Worm (Caenorhabditis elegans) whole organism, young adult: ENCODE measurements around the gene F10E9.1.
A peak's percentile ranks its signal among the peaks of the same experiment; 100 is the strongest.

Experiments used
- B0261.1 ChIP-seq: sonication (generic microtip); optimal IDR thresholded peaks from 2 replicates; lab custom pipeline; 2016; ENCODE audit warnings: mild to moderate bottlenecking, missing genetic modification characterization, moderate library complexity, missing compliant biosample characterization
- B0336.3 ChIP-seq: fragments of 200-800 bp; sonication (Bioruptor generic); IDR thresholded peaks from 2 replicates; pipeline ENCODE4 v1.3.6; 2022; ENCODE audit warnings: missing genetic modification characterization, missing compliant biosample characterization
- F57C9.4 ChIP-seq: sonication (generic microtip); optimal IDR thresholded peaks from 2 replicates; lab custom pipeline; 2017; ENCODE audit warnings: mild to moderate bottlenecking, missing genetic modification characterization, missing compliant biosample characterization
- K12H6.12 ChIP-seq: fragments of 200-800 bp; sonication (Bioruptor generic); optimal IDR thresholded peaks from 2 replicates; lab custom pipeline; 2018; ENCODE audit warnings: mild to moderate bottlenecking, missing genetic modification characterization, missing compliant biosample characterization
- T26A5.8 ChIP-seq: sonication (generic microtip); optimal IDR thresholded peaks from 2 replicates; lab custom pipeline; 2016; ENCODE audit warnings: missing genetic modification characterization, missing compliant biosample characterization
- Y53F4B.3 ChIP-seq: fragments of 200-800 bp; sonication (Bioruptor generic); IDR thresholded peaks from 2 replicates; pipeline ENCODE4 v1.3.6; 2022; ENCODE audit warnings: missing genetic modification reagents, missing genetic modification characterization, missing compliant biosample characterization
- Y53G8AR.9 ChIP-seq: fragments of 200-800 bp; sonication (Bioruptor generic); conservative IDR thresholded peaks from 2 replicates; pipeline ENCODE4 v1.3.6; 2022; ENCODE audit warnings: missing genetic modification reagents, missing genetic modification characterization, missing compliant biosample characterization
- Y79H2A.3 ChIP-seq: fragments of 200-800 bp; sonication (Bioruptor generic); conservative IDR thresholded peaks from 2 replicates; pipeline ENCODE4 v1.3.6; 2022; ENCODE audit warnings: missing genetic modification reagents, missing genetic modification characterization, missing compliant biosample characterization
- akir-1 ChIP-seq: fragments of 200-800 bp; sonication (Bioruptor generic); optimal IDR thresholded peaks from 2 replicates; lab custom pipeline; 2018; ENCODE audit warnings: mild to moderate bottlenecking, missing genetic modification characterization, moderate library complexity, missing compliant biosample characterization
- aptf-3 ChIP-seq: fragments of 200-800 bp; sonication (Bioruptor generic); IDR thresholded peaks from 2 replicates; pipeline ENCODE4 v1.3.6; 2022; ENCODE audit warnings: missing genetic modification characterization, missing compliant biosample characterization
- atf-7 ChIP-seq: sonication (generic microtip); optimal IDR thresholded peaks from 2 replicates; lab custom pipeline; 2017; ENCODE audit warnings: mild to moderate bottlenecking, missing genetic modification characterization, missing compliant biosample characterization
- athp-1 ChIP-seq: sonication (generic microtip); optimal IDR thresholded peaks from 2 replicates; lab custom pipeline; 2017; ENCODE audit warnings: mild to moderate bottlenecking, missing genetic modification characterization, missing compliant biosample characterization
- attf-3 ChIP-seq: fragments of 200-800 bp; sonication (Bioruptor generic); conservative IDR thresholded peaks from 2 replicates; pipeline ENCODE4 v1.3.6; 2022; ENCODE audit warnings: missing genetic modification reagents, missing genetic modification characterization, missing compliant biosample characterization
- attf-5 ChIP-seq: fragments of 200-800 bp; sonication (Bioruptor generic); optimal IDR thresholded peaks from 2 replicates; lab custom pipeline; 2018; ENCODE audit warnings: mild to moderate bottlenecking, missing genetic modification characterization, missing compliant biosample characterization
- bed-2 ChIP-seq: fragments of 200-800 bp; sonication (Bioruptor generic); IDR thresholded peaks from 2 replicates; pipeline ENCODE4 v1.3.6; 2022; ENCODE audit warnings: missing genetic modification reagents, missing genetic modification characterization, missing compliant biosample characterization
- ccch-3 ChIP-seq: fragments of 200-800 bp; sonication (Bioruptor generic); optimal IDR thresholded peaks from 2 replicates; lab custom pipeline; 2018; ENCODE audit warnings: mild to moderate bottlenecking, missing genetic modification characterization, missing compliant biosample characterization
- cebp-1 ChIP-seq, 2 experiments: fragments of 200-800 bp in 1 of 2; sonication (Bioruptor generic) in 1 of 2; sonication (generic microtip) in 1 of 2; IDR thresholded peaks in 1 of 2; optimal IDR thresholded peaks in 1 of 2; 2 replicates each; pipeline versions ENCODE4 v1.3.6 to Lab custom; 2017 to 2022; ENCODE audit warnings: missing compliant biosample characterization in 2 of 2, missing genetic modification characterization in 2 of 2, mild to moderate bottlenecking in 1 of 2, missing genetic modification reagents in 1 of 2, moderate library complexity in 1 of 2
- ceh-58 ChIP-seq: fragments of 200-800 bp; sonication (Bioruptor generic); IDR thresholded peaks from 2 replicates; pipeline ENCODE4 v1.3.6; 2022; ENCODE audit warnings: missing genetic modification characterization, missing compliant biosample characterization
- die-1 ChIP-seq: sonication (generic microtip); optimal IDR thresholded peaks from 2 replicates; lab custom pipeline; 2016; ENCODE audit warnings: missing genotype, mild to moderate bottlenecking, missing genetic modification characterization, missing compliant biosample characterization
- dox-1 ChIP-seq: fragments of 200-800 bp; sonication (Bioruptor generic); IDR thresholded peaks from 2 replicates; pipeline ENCODE4 v1.3.6; 2022; ENCODE audit warnings: missing genetic modification reagents, missing genetic modification characterization, missing compliant biosample characterization
- efl-1 ChIP-seq: fragments of 150-350 bp; optimal IDR thresholded peaks from 2 replicates; lab custom pipeline; 2014; ENCODE audit warnings: missing biosample characterization, missing genetic modification reagents, missing genetic modification characterization
- egrh-3 ChIP-seq: fragments of 200-800 bp; sonication (Bioruptor generic); IDR thresholded peaks from 2 replicates; pipeline ENCODE4 v1.3.6; 2022; ENCODE audit warnings: missing genetic modification reagents, missing genetic modification characterization, missing compliant biosample characterization
- ekl-4 ChIP-seq: fragments of 200-800 bp; sonication (Bioruptor generic); IDR thresholded peaks from 2 replicates; pipeline ENCODE4 v1.3.6; 2022; ENCODE audit warnings: missing genetic modification reagents, missing genetic modification characterization, missing compliant biosample characterization
- fkh-3 ChIP-seq: sonication (generic microtip); optimal IDR thresholded peaks from 2 replicates; lab custom pipeline; 2016; ENCODE audit warnings: mild to moderate bottlenecking, missing genetic modification characterization, missing compliant biosample characterization
- gei-17 ChIP-seq: fragments of 200-800 bp; sonication (Bioruptor generic); optimal IDR thresholded peaks from 2 replicates; lab custom pipeline; 2018; ENCODE audit warnings: mild to moderate bottlenecking, missing genetic modification characterization, missing compliant biosample characterization
- him-1 ChIP-seq: sonication (generic microtip); optimal IDR thresholded peaks from 2 replicates; lab custom pipeline; 2016; ENCODE audit warnings: missing genotype, missing genetic modification reagents, missing genetic modification characterization, missing compliant biosample characterization
- hlh-12 ChIP-seq: sonication (generic microtip); optimal IDR thresholded peaks from 2 replicates; lab custom pipeline; 2016; ENCODE audit warnings: missing genetic modification characterization, missing compliant biosample characterization
- hmg-1.2 ChIP-seq: fragments of 200-800 bp; sonication (Bioruptor generic); IDR thresholded peaks from 2 replicates; pipeline ENCODE4 v1.3.6; 2022; ENCODE audit warnings: missing genetic modification reagents, missing genetic modification characterization, missing compliant biosample characterization
- let-607 ChIP-seq, 2 experiments: fragments of 200-800 bp in 1 of 2; sonication (Bioruptor generic) in 1 of 2; sonication (generic microtip) in 1 of 2; optimal IDR thresholded peaks; 2 replicates each; lab custom pipeline; 2016 to 2018; ENCODE audit warnings: mild to moderate bottlenecking in 2 of 2, missing compliant biosample characterization in 2 of 2, missing genetic modification characterization in 2 of 2, moderate library complexity in 2 of 2, missing genotype in 1 of 2
- lin-26 ChIP-seq: fragments of 200-800 bp; sonication (Bioruptor generic); IDR thresholded peaks from 2 replicates; pipeline ENCODE4 v1.3.6; 2022; ENCODE audit warnings: missing genetic modification reagents, missing genetic modification characterization, missing compliant biosample characterization
- lin-35 ChIP-seq, 3 experiments: fragments of 150-350 bp in 2 of 3; sonication (generic microtip) in 1 of 3; optimal IDR thresholded peaks; 2 replicates each; lab custom pipeline; 2014 to 2018; ENCODE audit warnings: missing biosample characterization in 3 of 3, missing genetic modification characterization in 3 of 3, missing genetic modification reagents in 3 of 3
- madf-8 ChIP-seq: fragments of 200-800 bp; sonication (Bioruptor generic); conservative IDR thresholded peaks from 2 replicates; pipeline ENCODE4 v1.3.6; 2022; ENCODE audit warnings: missing genetic modification reagents, missing genetic modification characterization, missing compliant biosample characterization
- mcd-1 ChIP-seq: fragments of 200-800 bp; sonication (Bioruptor generic); IDR thresholded peaks from 2 replicates; pipeline ENCODE4 v1.3.6; 2022; ENCODE audit warnings: missing genetic modification reagents, missing genetic modification characterization, missing compliant biosample characterization
- mxl-1 ChIP-seq: sonication (generic microtip); optimal IDR thresholded peaks from 2 replicates; lab custom pipeline; 2016; ENCODE audit warnings: missing genetic modification characterization, missing compliant biosample characterization
- nfya-2 ChIP-seq: fragments of 200-800 bp; sonication (Bioruptor generic); IDR thresholded peaks from 2 replicates; pipeline ENCODE4 v1.3.6; 2022; ENCODE audit warnings: missing genetic modification reagents, missing genetic modification characterization, missing compliant biosample characterization
- nfyb-1 ChIP-seq: fragments of 200-800 bp; sonication (Bioruptor generic); IDR thresholded peaks from 2 replicates; pipeline ENCODE4 v1.3.6; 2022; ENCODE audit warnings: missing genetic modification reagents, missing genetic modification characterization, missing compliant biosample characterization
- nhr-120 ChIP-seq: fragments of 200-800 bp; sonication (Bioruptor generic); IDR thresholded peaks from 2 replicates; pipeline ENCODE4 v1.3.6; 2022; ENCODE audit warnings: missing genetic modification characterization, missing compliant biosample characterization
- nhr-179 ChIP-seq: sonication (generic microtip); optimal IDR thresholded peaks from 2 replicates; lab custom pipeline; 2016; ENCODE audit warnings: mild to moderate bottlenecking, missing genetic modification characterization, missing compliant biosample characterization
- nhr-90 ChIP-seq: sonication (generic microtip); optimal IDR thresholded peaks from 2 replicates; lab custom pipeline; 2016; ENCODE audit warnings: missing genotype, mild to moderate bottlenecking, missing genetic modification characterization, missing compliant biosample characterization
- snpc-1.3 ChIP-seq: sonication (generic microtip); optimal IDR thresholded peaks from 2 replicates; lab custom pipeline; 2017; ENCODE audit warnings: missing genetic modification characterization, mild to moderate bottlenecking, missing compliant biosample characterization, antibody characterized with exemption, moderate library complexity, missing genotype, missing genetic modification reagents; ENCODE audit not compliant: insufficient read depth
- snpc-4 ChIP-seq, 5 experiments: fragments of 150-350 bp in 1 of 5; sonication (generic microtip) in 4 of 5; optimal IDR thresholded peaks; 2 replicates each; lab custom pipeline; 2014 to 2018; ENCODE audit warnings: missing genetic modification characterization in 5 of 5, missing biosample characterization in 3 of 5, antibody characterized with exemption in 2 of 5, mild to moderate bottlenecking in 2 of 5, missing compliant biosample characterization in 2 of 5, missing genotype in 2 of 5, moderate library complexity in 2 of 5, missing genetic modification reagents in 1 of 5
- somi-1 ChIP-seq: fragments of 200-800 bp; sonication (Bioruptor generic); optimal IDR thresholded peaks from 2 replicates; lab custom pipeline; 2018; ENCODE audit warnings: mild to moderate bottlenecking, missing genetic modification characterization, missing compliant biosample characterization
- sptf-2 ChIP-seq: fragments of 200-800 bp; sonication (Bioruptor generic); optimal IDR thresholded peaks from 2 replicates; lab custom pipeline; 2018; ENCODE audit warnings: mild to moderate bottlenecking, missing genetic modification characterization, missing compliant biosample characterization
- tbx-9 ChIP-seq: sonication (generic microtip); optimal IDR thresholded peaks from 2 replicates; lab custom pipeline; 2016; ENCODE audit warnings: borderline replicate concordance, missing genetic modification characterization, inconsistent platforms, missing compliant biosample characterization
- tlf-1 ChIP-seq: fragments of 200-800 bp; sonication (Bioruptor generic); optimal IDR thresholded peaks from 2 replicates; lab custom pipeline; 2018; ENCODE audit warnings: mild to moderate bottlenecking, missing genetic modification characterization, missing compliant biosample characterization
- ztf-18 ChIP-seq: sonication (generic microtip); optimal IDR thresholded peaks from 2 replicates; lab custom pipeline; 2016; ENCODE audit warnings: missing genotype, mild to moderate bottlenecking, missing genetic modification characterization, missing compliant biosample characterization
- ztf-25 ChIP-seq: fragments of 200-800 bp; sonication (Bioruptor generic); IDR thresholded peaks from 2 replicates; pipeline ENCODE4 v1.3.6; 2022; ENCODE audit warnings: missing genetic modification reagents, missing genetic modification characterization, missing compliant biosample characterization

F10E9.1 gene

DNA sequence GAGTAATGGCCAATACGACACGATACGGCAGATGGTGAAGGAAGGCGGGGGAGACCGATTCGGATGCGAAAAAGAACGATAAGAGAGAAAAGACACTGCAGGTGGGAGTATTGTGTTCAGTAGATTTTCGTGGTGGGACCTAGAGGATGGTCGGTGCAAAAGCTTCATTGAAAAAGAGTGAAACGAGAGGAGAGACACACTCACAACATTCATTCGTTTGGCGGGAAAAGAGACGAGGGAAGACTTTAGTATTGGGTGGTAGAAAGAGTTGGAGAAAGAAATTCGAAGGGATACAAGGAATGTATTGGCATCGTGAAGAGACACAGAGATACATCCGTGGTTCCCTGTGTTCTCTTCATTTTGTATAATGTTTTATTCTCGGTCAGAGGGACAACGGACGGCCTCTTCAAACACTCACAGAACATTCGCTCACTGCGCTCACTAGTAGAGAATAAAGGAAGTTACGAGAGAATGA, 33.5 kb downstream of the F10E9.1 start (continued):
- TF ChIP-seq mxl-1 (tag; lab: Kevin White, UChicago) (no peak), K12H6.12 (tag; lab: Kevin White, UChicago) (peak; percentile 73), dox-1 (GFP tag; lab: Robert Waterston, UW) (peak; percentile 59), somi-1 (peak; percentile 39), gei-17 (GFP tag; lab: Kevin White, UChicago) (peak; percentile 8), cebp-1 (GFP tag; IDR thresholded peaks at IDR 0.05; lab: Robert Waterston, UW) (no peak), cebp-1 (tag; optimal IDR thresholded peaks at IDR 0.05; lab: Kevin White, UChicago) (peak; percentile 77), Y79H2A.3 (GFP tag; lab: Robert Waterston, UW) (no peak), nhr-90 (tag; lab: Kevin White, UChicago) (no peak), snpc-4 (GFP tag; optimal IDR thresholded peaks at IDR 0.05; lab: Kevin White, UChicago) (no peak), snpc-4 (tag; optimal IDR thresholded peaks at IDR 0.05; lab: Kevin White, UChicago) (peak in 3 of 4 experiments; percentile 5 to 46 (median 39)), him-1 (tag; lab: Kevin White, UChicago) (no peak), let-607 (tag; optimal IDR thresholded peaks at IDR 0.05; lab: Kevin White, UChicago) (peak in 1 of 2 experiments; percentile 44), nfyb-1 (GFP tag; lab: Robert Waterston, UW) (0 out of 2 replicates have a peak, but pooled peaks have one; percentile 54), Y53G8AR.9 (GFP tag; lab: Robert Waterston, UW) (0 out of 2 replicates have a peak, but pooled peaks have one; percentile 40), bed-2 (GFP tag; lab: Robert Waterston, UW) (no peak), ztf-18 (tag; lab: Kevin White, UChicago) (peak; percentile 20), sptf-2 (GFP tag; lab: Kevin White, UChicago) (no peak), attf-5 (GFP tag; lab: Kevin White, UChicago) (peak; percentile 79), hmg-1.2 (GFP tag; lab: Robert Waterston, UW) (peak; percentile 80; the same call in 1 of the 2 replicates), hlh-12 (tag; lab: Kevin White, UChicago) (no peak), ekl-4 (peak; percentile 65; the same call in 1 of the 2 replicates), snpc-1.3 (peak; percentile 12), B0336.3 (peak; percentile 62; the same call in 1 of the 2 replicates), T26A5.8 (tag; lab: Kevin White, UChicago) (no peak), tbx-9 (tag; lab: Kevin White, UChicago) (no peak), egrh-3 (0 out of 2 replicates have a peak, but pooled peaks have one; percentile 16), attf-3 (0 out of 2 replicates have a peak, but pooled peaks have one; percentile 21), lin-35 (GFP tag; optimal IDR thresholded peaks at IDR 0.05; lab: Kevin White, UChicago) (peak in 1 of 3 experiments; percentile 50), die-1 (tag; lab: Kevin White, UChicago) (peak; percentile 22)

ce11 chrIII:8358213-8358672, 35.3 kb downstream of the F10E9.1 start, which contains the start of the genes R05D3.8 and rfp-1:
TSS of gene R05D3.8 (minus strand) at chrIII:8358327.
TSS of gene rfp-1 (plus strand) at chrIII:8358622.
- TF ChIP-seq nfya-2 = no peak
- TF ChIP-seq atf-7 (tag; lab: Kevin White, UChicago) = no peak
- TF ChIP-seq nhr-179 (tag; lab: Kevin White, UChicago) = no peak
- no peak for TF ChIP-seq fkh-3
- TF ChIP-seq akir-1 = no peak
- no peak for TF ChIP-seq ccch-3 (GFP tag; lab: Kevin White, UChicago)
- no peak for TF ChIP-seq F57C9.4
- peak; percentile 52 for TF ChIP-seq madf-8 (GFP tag; lab: Robert Waterston, UW)
- TF ChIP-seq ceh-58 (GFP tag; lab: Robert Waterston, UW) = no peak
- TF ChIP-seq B0261.1 (tag; lab: Kevin White, UChicago) = no peak
- TF ChIP-seq efl-1 = peak; percentile 64
- TF ChIP-seq hlh-12 (tag; lab: Kevin White, UChicago) = no peak
- no peak for TF ChIP-seq aptf-3 (GFP tag; lab: Robert Waterston, UW)
- no peak for TF ChIP-seq Y53F4B.3 (GFP tag; lab: Robert Waterston, UW)
- no peak for TF ChIP-seq athp-1 (tag; lab: Kevin White, UChicago)
- no peak for TF ChIP-seq ztf-25 (GFP tag; lab: Robert Waterston, UW)
- no peak for TF ChIP-seq lin-26 (GFP tag; lab: Robert Waterston, UW)
- peak; percentile 49; the same call in 1 of the 2 replicates for TF ChIP-seq ekl-4
- TF ChIP-seq nhr-120 (GFP tag; lab: Robert Waterston, UW) = no peak
- peak; percentile 50; the same call in 1 of the 2 replicates for TF ChIP-seq mcd-1
- peak; percentile 12 for TF ChIP-seq tlf-1 (GFP tag; lab: Kevin White, UChicago)
